Worm (Caenorhabditis elegans) whole organism, young adult: Measurements from ENCODE around the gene F40F9.10.
A peak's percentile ranks its signal among the peaks of the same experiment; 100 is the strongest.

ENCODE experiments used
- B0035.1 ChIP-seq: sonication (generic microtip); optimal IDR thresholded peaks from 2 replicates; lab custom pipeline; 2016; ENCODE audit warnings: missing genetic modification characterization, mild to moderate bottlenecking, missing compliant biosample characterization, missing genotype, missing genetic modification reagents
- B0336.3 ChIP-seq: fragments of 200-800 bp; sonication (Bioruptor generic); IDR thresholded peaks from 2 replicates; pipeline ENCODE4 v1.3.6; 2022; ENCODE audit warnings: missing genetic modification characterization, missing compliant biosample characterization
- C06A6.2 ChIP-seq: fragments of 200-800 bp; sonication (Bioruptor generic); conservative IDR thresholded peaks from 2 replicates; pipeline ENCODE4 v1.3.6; 2022; ENCODE audit warnings: missing genetic modification characterization, missing compliant biosample characterization
- D2030.7 ChIP-seq: fragments of 200-800 bp; sonication (Bioruptor generic); IDR thresholded peaks from 2 replicates; pipeline ENCODE4 v1.3.6; 2022; ENCODE audit warnings: missing genetic modification reagents, missing genetic modification characterization, missing compliant biosample characterization
- F10E7.11 ChIP-seq: sonication (generic microtip); optimal IDR thresholded peaks from 2 replicates; lab custom pipeline; 2017; ENCODE audit warnings: mild to moderate bottlenecking, missing genetic modification characterization, moderate library complexity, missing compliant biosample characterization
- F23B12.7 ChIP-seq: sonication (generic microtip); optimal IDR thresholded peaks from 2 replicates; lab custom pipeline; 2017; ENCODE audit warnings: missing genetic modification characterization, mild to moderate bottlenecking, missing compliant biosample characterization, antibody characterized with exemption, moderate library complexity; ENCODE audit not compliant: insufficient read depth
- F33H1.4 ChIP-seq: fragments of 200-800 bp; sonication (Bioruptor generic); IDR thresholded peaks from 2 replicates; pipeline ENCODE4 v1.3.6; 2022; ENCODE audit warnings: missing genetic modification reagents, missing genetic modification characterization, missing compliant biosample characterization
- F37B4.10 ChIP-seq: fragments of 200-800 bp; sonication (Bioruptor generic); IDR thresholded peaks from 2 replicates; pipeline ENCODE4 v1.3.6; 2022; ENCODE audit warnings: missing genetic modification characterization, missing compliant biosample characterization
- F52B5.7 ChIP-seq: sonication (generic microtip); optimal IDR thresholded peaks from 2 replicates; lab custom pipeline; 2016; ENCODE audit warnings: mild to moderate bottlenecking, missing genetic modification characterization, missing compliant biosample characterization
- F57C9.4 ChIP-seq: sonication (generic microtip); optimal IDR thresholded peaks from 2 replicates; lab custom pipeline; 2017; ENCODE audit warnings: mild to moderate bottlenecking, missing genetic modification characterization, missing compliant biosample characterization
- K12H6.12 ChIP-seq: fragments of 200-800 bp; sonication (Bioruptor generic); optimal IDR thresholded peaks from 2 replicates; lab custom pipeline; 2018; ENCODE audit warnings: mild to moderate bottlenecking, missing genetic modification characterization, missing compliant biosample characterization
- Y67H2A.10 ChIP-seq: fragments of 200-800 bp; sonication (Bioruptor generic); conservative IDR thresholded peaks from 2 replicates; pipeline ENCODE4 v1.3.6; 2022; ENCODE audit warnings: missing genetic modification reagents, missing genetic modification characterization, missing compliant biosample characterization
- ZK185.1 ChIP-seq: sonication (generic microtip); optimal IDR thresholded peaks from 2 replicates; lab custom pipeline; 2016; ENCODE audit warnings: mild to moderate bottlenecking, missing genetic modification characterization, missing compliant biosample characterization; ENCODE audit not compliant: poor library complexity, severe bottlenecking
- akir-1 ChIP-seq: fragments of 200-800 bp; sonication (Bioruptor generic); optimal IDR thresholded peaks from 2 replicates; lab custom pipeline; 2018; ENCODE audit warnings: mild to moderate bottlenecking, missing genetic modification characterization, moderate library complexity, missing compliant biosample characterization
- attf-3 ChIP-seq: fragments of 200-800 bp; sonication (Bioruptor generic); conservative IDR thresholded peaks from 2 replicates; pipeline ENCODE4 v1.3.6; 2022; ENCODE audit warnings: missing genetic modification reagents, missing genetic modification characterization, missing compliant biosample characterization
- attf-5 ChIP-seq: fragments of 200-800 bp; sonication (Bioruptor generic); optimal IDR thresholded peaks from 2 replicates; lab custom pipeline; 2018; ENCODE audit warnings: mild to moderate bottlenecking, missing genetic modification characterization, missing compliant biosample characterization
- ceh-27 ChIP-seq: fragments of 200-800 bp; sonication (Bioruptor generic); optimal IDR thresholded peaks from 2 replicates; lab custom pipeline; 2018; ENCODE audit warnings: mild to moderate bottlenecking, missing genetic modification characterization, moderate library complexity, missing compliant biosample characterization
- ceh-79 ChIP-seq: sonication (generic microtip); optimal IDR thresholded peaks from 2 replicates; lab custom pipeline; 2017; ENCODE audit warnings: mild to moderate bottlenecking, missing genetic modification characterization, missing compliant biosample characterization
- die-1 ChIP-seq: sonication (generic microtip); optimal IDR thresholded peaks from 2 replicates; lab custom pipeline; 2016; ENCODE audit warnings: missing genotype, mild to moderate bottlenecking, missing genetic modification characterization, missing compliant biosample characterization
- dox-1 ChIP-seq: fragments of 200-800 bp; sonication (Bioruptor generic); IDR thresholded peaks from 2 replicates; pipeline ENCODE4 v1.3.6; 2022; ENCODE audit warnings: missing genetic modification reagents, missing genetic modification characterization, missing compliant biosample characterization
- dpff-1 ChIP-seq: sonication (generic microtip); optimal IDR thresholded peaks from 2 replicates; lab custom pipeline; 2017; ENCODE audit warnings: mild to moderate bottlenecking, missing genetic modification characterization, missing compliant biosample characterization
- egl-18 ChIP-seq: fragments of 200-800 bp; sonication (Bioruptor generic); IDR thresholded peaks from 2 replicates; pipeline ENCODE4 v1.3.6; 2022; ENCODE audit warnings: missing genetic modification reagents, missing genetic modification characterization, missing compliant biosample characterization
- egl-44 ChIP-seq: fragments of 200-800 bp; sonication (Bioruptor generic); IDR thresholded peaks from 2 replicates; pipeline ENCODE4 v1.3.6; 2022; ENCODE audit warnings: missing genetic modification reagents, missing genetic modification characterization, missing compliant biosample characterization
- ekl-4 ChIP-seq: fragments of 200-800 bp; sonication (Bioruptor generic); IDR thresholded peaks from 2 replicates; pipeline ENCODE4 v1.3.6; 2022; ENCODE audit warnings: missing genetic modification reagents, missing genetic modification characterization, missing compliant biosample characterization
- hrde-1 ChIP-seq: sonication (generic microtip); optimal IDR thresholded peaks from 2 replicates; lab custom pipeline; 2016; ENCODE audit warnings: missing genetic modification characterization, mild to moderate bottlenecking, missing compliant biosample characterization, moderate library complexity, missing genotype, missing genetic modification reagents, borderline replicate concordance
- hsf-1 ChIP-seq: fragments of 200-800 bp; sonication (Bioruptor generic); IDR thresholded peaks from 2 replicates; pipeline ENCODE4 v1.3.6; 2022; ENCODE audit warnings: missing genetic modification reagents, missing genetic modification characterization, missing compliant biosample characterization
- lag-1 ChIP-seq: fragments of 200-800 bp; sonication (Bioruptor generic); IDR thresholded peaks from 2 replicates; pipeline ENCODE4 v1.3.6; 2022; ENCODE audit warnings: missing genetic modification reagents, missing genetic modification characterization, missing compliant biosample characterization
- lin-40 ChIP-seq: sonication (generic microtip); optimal IDR thresholded peaks from 2 replicates; lab custom pipeline; 2016; ENCODE audit warnings: missing genetic modification characterization, mild to moderate bottlenecking, missing compliant biosample characterization, missing genotype, missing genetic modification reagents
- madf-3 ChIP-seq: fragments of 200-800 bp; sonication (Bioruptor generic); IDR thresholded peaks from 2 replicates; pipeline ENCODE4 v1.3.6; 2022; ENCODE audit warnings: missing genetic modification reagents, missing genetic modification characterization, missing compliant biosample characterization
- mcd-1 ChIP-seq: fragments of 200-800 bp; sonication (Bioruptor generic); IDR thresholded peaks from 2 replicates; pipeline ENCODE4 v1.3.6; 2022; ENCODE audit warnings: missing genetic modification reagents, missing genetic modification characterization, missing compliant biosample characterization
- mel-28 ChIP-seq: sonication (generic microtip); optimal IDR thresholded peaks from 2 replicates; lab custom pipeline; 2016; ENCODE audit warnings: borderline replicate concordance, mild to moderate bottlenecking, missing genetic modification characterization, missing compliant biosample characterization
- mxl-1 ChIP-seq: sonication (generic microtip); optimal IDR thresholded peaks from 2 replicates; lab custom pipeline; 2016; ENCODE audit warnings: missing genetic modification characterization, missing compliant biosample characterization
- nfya-1 ChIP-seq: sonication (generic microtip); optimal IDR thresholded peaks from 2 replicates; lab custom pipeline; 2017; ENCODE audit warnings: antibody characterized with exemption, missing compliant biosample characterization, missing genetic modification characterization, borderline replicate concordance; ENCODE audit not compliant: insufficient read depth
- nfya-2 ChIP-seq: fragments of 200-800 bp; sonication (Bioruptor generic); IDR thresholded peaks from 2 replicates; pipeline ENCODE4 v1.3.6; 2022; ENCODE audit warnings: missing genetic modification reagents, missing genetic modification characterization, missing compliant biosample characterization
- nfyb-1 ChIP-seq: fragments of 200-800 bp; sonication (Bioruptor generic); IDR thresholded peaks from 2 replicates; pipeline ENCODE4 v1.3.6; 2022; ENCODE audit warnings: missing genetic modification reagents, missing genetic modification characterization, missing compliant biosample characterization
- nhr-179 ChIP-seq: sonication (generic microtip); optimal IDR thresholded peaks from 2 replicates; lab custom pipeline; 2016; ENCODE audit warnings: mild to moderate bottlenecking, missing genetic modification characterization, missing compliant biosample characterization
- nhr-80 ChIP-seq: sonication (generic microtip); optimal IDR thresholded peaks from 2 replicates; lab custom pipeline; 2016; ENCODE audit warnings: missing genetic modification characterization, missing compliant biosample characterization
- nhr-90 ChIP-seq: sonication (generic microtip); optimal IDR thresholded peaks from 2 replicates; lab custom pipeline; 2016; ENCODE audit warnings: missing genotype, mild to moderate bottlenecking, missing genetic modification characterization, missing compliant biosample characterization
- pbrm-1 ChIP-seq: fragments of 200-800 bp; sonication (Bioruptor generic); IDR thresholded peaks from 2 replicates; pipeline ENCODE4 v1.3.6; 2022; ENCODE audit warnings: missing genetic modification reagents, missing genetic modification characterization, missing compliant biosample characterization
- sdz-38 ChIP-seq: sonication (generic microtip); optimal IDR thresholded peaks from 2 replicates; lab custom pipeline; 2016; ENCODE audit warnings: missing genotype, missing genetic modification characterization, missing compliant biosample characterization
- snpc-1.3 ChIP-seq: sonication (generic microtip); optimal IDR thresholded peaks from 2 replicates; lab custom pipeline; 2017; ENCODE audit warnings: missing genetic modification characterization, mild to moderate bottlenecking, missing compliant biosample characterization, antibody characterized with exemption, moderate library complexity, missing genotype, missing genetic modification reagents; ENCODE audit not compliant: insufficient read depth
- snpc-3.4 ChIP-seq: sonication (generic microtip); optimal IDR thresholded peaks from 2 replicates; lab custom pipeline; 2017; ENCODE audit warnings: missing genetic modification characterization, mild to moderate bottlenecking, missing compliant biosample characterization, antibody characterized with exemption, moderate library complexity, missing genotype, missing genetic modification reagents
- unc-130 ChIP-seq: sonication (generic microtip); optimal IDR thresholded peaks from 2 replicates; lab custom pipeline; 2016; ENCODE audit warnings: missing genetic modification reagents, missing genetic modification characterization, missing compliant biosample characterization
- zfh-2 ChIP-seq: fragments of 200-800 bp; sonication (Bioruptor generic); conservative IDR thresholded peaks from 2 replicates; pipeline ENCODE4 v1.3.6; 2022; ENCODE audit warnings: missing genetic modification reagents, missing genetic modification characterization, missing compliant biosample characterization
- ztf-26 ChIP-seq: sonication (generic microtip); optimal IDR thresholded peaks from 2 replicates; lab custom pipeline; 2017; ENCODE audit warnings: missing genetic modification characterization, missing compliant biosample characterization
- ztf-6 ChIP-seq: fragments of 200-800 bp; sonication (Bioruptor generic); IDR thresholded peaks from 2 replicates; pipeline ENCODE4 v1.3.6; 2022; ENCODE audit warnings: missing genetic modification reagents, missing genetic modification characterization, missing compliant biosample characterization

The F40F9.10 gene

ce11 chrV:9730743-9731706 is 17.6 kb upstream of the F40F9.10 start (continued):
- TF ChIP-seq F33H1.4 (GFP tag; lab: Robert Waterston, UW) (no peak), nfya-2 (GFP tag; lab: Robert Waterston, UW) (no peak), F37B4.10 (GFP tag; lab: Robert Waterston, UW) (no peak), mel-28 (tag; lab: Kevin White, UChicago) (peak; percentile 14), egl-18 (0 out of 2 replicates have a peak, but pooled peaks have one; percentile 13), B0035.1 (tag; lab: Kevin White, UChicago) (peak; percentile 78), K12H6.12 (tag; lab: Kevin White, UChicago) (peak; percentile 98), madf-3 (GFP tag; lab: Robert Waterston, UW) (no peak), D2030.7 (GFP tag; lab: Robert Waterston, UW) (no peak), mxl-1 (peak; percentile 36), ZK185.1 (peak; percentile 56), akir-1 (GFP tag; lab: Kevin White, UChicago) (no peak), F23B12.7 (tag; lab: Kevin White, UChicago) (no peak), dpff-1 (no peak), attf-5 (peak; percentile 98), unc-130 (GFP tag; lab: Kevin White, UChicago) (peak; percentile 12), nfya-1 (tag; lab: Kevin White, UChicago) (no peak), egl-44 (peak; percentile 71; the same call in 1 of the 2 replicates), pbrm-1 (peak; percentile 58), hrde-1 (tag; lab: Kevin White, UChicago) (no peak), snpc-1.3 (tag; lab: Kevin White, UChicago) (no peak), attf-3 (peak; percentile 62), nhr-80 (tag; lab: Kevin White, UChicago) (peak; percentile 97), nhr-90 (tag; lab: Kevin White, UChicago) (peak; percentile 89), ztf-6 (GFP tag; lab: Robert Waterston, UW) (0 out of 2 replicates have a peak, but pooled peaks have one; percentile 62), ceh-79 (tag; lab: Kevin White, UChicago) (no peak), mcd-1 (GFP tag; lab: Robert Waterston, UW) (peak; percentile 84), die-1 (tag; lab: Kevin White, UChicago) (peak; percentile 36), ceh-27 (GFP tag; lab: Kevin White, UChicago) (peak; percentile 95), ztf-26 (tag; lab: Kevin White, UChicago) (peak; percentile 90), Y67H2A.10 (GFP tag; lab: Robert Waterston, UW) (peak; percentile 55), hsf-1 (GFP tag; lab: Robert Waterston, UW) (no peak), F10E7.11 (no peak), sdz-38 (tag; lab: Kevin White, UChicago) (no peak), snpc-3.4 (no peak), B0336.3 (GFP tag; lab: Robert Waterston, UW) (peak; percentile 95), zfh-2 (GFP tag; lab: Robert Waterston, UW) (peak; percentile 100), nhr-179 (tag; lab: Kevin White, UChicago) (no peak), C06A6.2 (GFP tag; lab: Robert Waterston, UW) (peak; percentile 70), F52B5.7 (tag; lab: Kevin White, UChicago) (peak; percentile 75), lin-40 (tag; lab: Kevin White, UChicago) (peak; percentile 94), dox-1 (peak; percentile 92), lag-1 (GFP tag; lab: Robert Waterston, UW) (no peak), F57C9.4 (tag; lab: Kevin White, UChicago) (peak; percentile 33), nfyb-1 (GFP tag; lab: Robert Waterston, UW) (peak; percentile 95), ekl-4 (peak; percentile 81)
